Worm (Caenorhabditis elegans) whole organism, dauer: ENCODE measurements around the gene Y55F3AR.2.

Experiments
- unc-62 ChIP-seq: sonication (generic microtip); optimal IDR thresholded peaks from 2 replicates; lab custom pipeline; 2017; ENCODE audit warnings: missing biosample characterization, missing genetic modification reagents, missing genetic modification characterization

Gene Y55F3AR.2

DNA sequence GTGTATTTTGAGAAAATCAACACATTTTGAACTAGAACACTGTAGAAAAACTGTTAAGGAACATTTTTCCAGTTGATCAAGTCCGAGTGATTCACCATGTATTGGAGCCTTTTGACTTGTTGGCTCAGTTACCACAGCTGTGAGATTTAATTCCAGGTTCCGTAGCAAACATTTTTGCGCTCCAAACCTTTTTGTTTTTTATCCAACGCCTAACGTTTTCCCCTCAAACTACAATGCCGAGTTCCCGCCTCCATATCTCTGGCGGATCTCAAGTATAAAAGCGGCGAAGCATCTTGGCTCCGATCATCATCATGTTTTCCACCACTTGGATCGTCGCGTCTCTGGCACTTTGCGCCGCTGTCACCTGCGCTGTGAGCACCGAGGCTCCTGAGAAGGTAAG is 32.1 kb downstream of the Y55F3AR.2 start, which contains the start of gene perm-2:
perm-2 (plus strand) TSS at position 301 of the 400 bp plus-strand sequence.
- TF ChIP-seq unc-62 (GFP tag; lab: Kevin White, UChicago), result no peak

DNA sequence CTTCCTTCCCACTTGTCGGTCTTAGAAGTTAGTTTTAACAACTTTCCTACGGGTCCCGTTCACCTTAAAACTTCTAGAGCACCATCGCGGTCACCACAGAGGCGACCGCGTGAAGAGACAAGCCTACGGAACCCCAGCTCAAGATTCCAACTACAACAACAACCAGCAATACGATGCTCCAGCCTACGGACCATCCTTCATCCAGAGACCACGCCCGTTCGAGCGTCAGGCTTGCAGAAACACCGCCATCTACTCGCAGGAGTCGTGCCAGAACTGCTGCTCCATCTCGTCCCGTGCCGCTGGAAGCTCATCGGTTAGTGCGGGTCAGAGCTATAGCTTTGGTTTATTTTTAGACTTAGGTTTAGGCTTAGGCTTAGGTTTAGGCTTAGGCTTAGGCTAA is 33.5 kb downstream of the Y55F3AR.2 start:
- no peak for TF ChIP-seq unc-62 (GFP tag; lab: Kevin White, UChicago)

- no peak for TF ChIP-seq unc-62 (GFP tag; lab: Kevin White, UChicago)
These were observed 42.3 kb downstream of the Y55F3AR.2 start, which contains the start of gene C44B12.6 for ce11 chrIV:1136658-1137057. Gene C44B12.6 (minus strand): TSS chrIV:1136758.
